Worm (Caenorhabditis elegans) whole organism, mixed stage, embryonic: Measurements from ENCODE around the gene oma-2.

Source experiments
- flh-1 ChIP-seq: fragments of 200-800 bp; sonication (Bioruptor generic); optimal IDR thresholded peaks from 2 replicates; lab custom pipeline; 2018; ENCODE audit warnings: mild to moderate bottlenecking, missing genetic modification characterization, moderate library complexity, missing compliant biosample characterization
- lin-13 ChIP-seq: fragments of 150-350 bp; optimal IDR thresholded peaks from 2 replicates; lab custom pipeline; 2014; ENCODE audit warnings: missing biosample characterization, missing genetic modification characterization
- lsy-2 ChIP-seq: fragments of 150-350 bp; optimal IDR thresholded peaks from 2 replicates; lab custom pipeline; 2014; ENCODE audit warnings: missing biosample characterization, missing genetic modification characterization
- mab-5 ChIP-seq: fragments of 150-350 bp; optimal IDR thresholded peaks from 2 replicates; lab custom pipeline; 2014; ENCODE audit warnings: missing biosample characterization, missing genetic modification characterization
- snpc-4 ChIP-seq: fragments of 150-350 bp; optimal IDR thresholded peaks from 2 replicates; lab custom pipeline; 2014; ENCODE audit warnings: missing biosample characterization, missing genetic modification characterization
- tbx-8 ChIP-seq: fragments of 200-800 bp; sonication (Bioruptor generic); optimal IDR thresholded peaks from 2 replicates; lab custom pipeline; 2018; ENCODE audit warnings: mild to moderate bottlenecking, missing genetic modification characterization, moderate library complexity, missing compliant biosample characterization
- ztf-11 ChIP-seq: fragments of 150-350 bp; optimal IDR thresholded peaks from 2 replicates; lab custom pipeline; 2014; ENCODE audit warnings: missing biosample characterization, missing genetic modification characterization

DNA sequence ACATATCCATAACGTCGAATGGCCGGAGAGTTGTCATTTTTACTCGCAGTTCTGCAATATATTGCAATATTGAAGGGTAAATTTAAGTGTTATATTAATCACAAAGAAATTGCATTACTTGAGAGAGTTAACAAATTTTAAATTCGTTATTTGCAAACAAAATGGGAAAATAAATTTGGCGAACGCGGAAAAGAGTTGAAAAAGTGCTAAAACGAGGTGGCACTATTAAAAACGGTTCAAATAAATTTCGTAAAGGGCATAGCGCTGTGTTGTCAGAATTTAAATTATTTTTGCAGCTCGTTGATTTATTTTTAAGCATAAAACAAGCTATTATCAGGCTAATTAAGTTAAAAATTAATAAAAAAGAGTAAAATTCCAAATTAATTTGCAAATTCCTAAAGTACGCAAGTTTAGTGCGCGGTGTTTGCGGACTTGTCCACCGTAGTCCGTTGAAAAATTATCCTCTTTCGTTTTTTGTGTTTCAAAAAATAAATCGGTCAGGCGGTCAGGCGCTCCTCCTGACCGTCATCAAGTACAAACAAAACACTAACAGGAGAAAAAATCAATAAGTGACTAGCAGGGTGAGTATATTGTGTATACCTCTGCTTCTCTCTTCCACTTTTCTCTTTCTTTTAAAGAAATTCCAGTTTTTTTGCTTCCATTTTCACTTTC lies 45.7 kb upstream of the oma-2 start, which contains the start of the genes natb-1 and abhd-12:
- TF ChIP-seq snpc-4 (tag; lab: Kevin White, UChicago) (no peak), lsy-2 (tag; lab: Kevin White, UChicago) (peak; percentile 94), tbx-8 (no peak), ztf-11 (tag; lab: Kevin White, UChicago) (no peak), lin-13 (tag; lab: Kevin White, UChicago) (no peak), flh-1 (no peak), mab-5 (tag; lab: Kevin White, UChicago) (no peak)
